Worm (Caenorhabditis elegans): ENCODE data around the gene F54D5.17.

DNA sequence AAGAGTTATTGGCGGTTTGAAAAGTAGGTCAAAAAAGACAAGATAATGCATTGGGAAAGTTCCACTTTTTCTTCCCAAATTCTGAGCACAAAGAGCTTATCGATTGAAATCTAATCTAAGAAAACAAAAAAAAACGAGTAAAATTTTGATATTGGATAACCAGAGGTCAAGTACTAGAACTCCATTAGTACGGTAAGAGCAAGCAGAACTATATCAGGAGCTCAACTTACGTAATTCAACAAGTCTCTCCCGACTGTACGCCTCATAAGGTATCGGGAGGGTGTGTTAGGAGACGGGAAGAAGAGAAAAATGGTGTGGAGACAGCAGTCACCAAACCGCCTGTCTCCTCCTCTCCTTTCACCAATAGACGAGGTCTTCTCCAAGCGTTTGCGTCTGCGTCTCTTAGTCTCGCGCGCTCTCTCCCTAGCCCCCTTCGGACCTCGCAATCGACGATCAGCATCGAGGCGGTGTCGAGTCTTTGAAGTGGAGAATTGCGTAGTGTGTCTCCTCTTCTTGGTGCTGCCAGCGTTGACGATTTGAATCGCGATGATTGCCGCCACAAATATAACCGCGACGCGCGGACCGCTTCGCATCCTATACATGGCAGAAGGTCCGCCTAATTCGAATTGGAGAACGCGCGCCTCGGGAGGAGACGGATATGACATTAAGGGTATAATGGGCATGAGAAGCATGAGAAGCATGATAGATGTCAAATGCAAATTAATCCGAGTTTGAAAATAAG lies 10.7 kb downstream of the F54D5.17 start, which contains the start of gene F54D5.5:
- TF ChIP-seq unc-62 (GFP tag; optimal IDR thresholded peaks at IDR 0.05) (no peak), ztf-18 (tag; optimal IDR thresholded peaks at IDR 0.05) (no peak), hrde-1 (tag; optimal IDR thresholded peaks at IDR 0.05; ENCODE audit: borderline replicate concordance) (no peak), ama-1 (optimal IDR thresholded peaks at IDR 0.05) (no peak), ama-1 (GFP tag; optimal IDR thresholded peaks at IDR 0.05) (no peak), dpl-1 (GFP tag; optimal IDR thresholded peaks at IDR 0.05) (no peak), athp-1 (tag; optimal IDR thresholded peaks at IDR 0.05) (no peak), lsl-1 (GFP tag; optimal IDR thresholded peaks at IDR 0.05) (no peak), snpc-4 (GFP tag; optimal IDR thresholded peaks at IDR 0.05) (no peak), snpc-4 (tag; optimal IDR thresholded peaks at IDR 0.05) (no peak), nfya-1 (tag; optimal IDR thresholded peaks at IDR 0.05; ENCODE audit: borderline replicate concordance, insufficient read depth) (no peak), F52B5.7 (tag; optimal IDR thresholded peaks at IDR 0.05) (no peak), tbp1 (GFP tag; optimal IDR thresholded peaks at IDR 0.05) (no peak), F39B2.1 (GFP tag; IDR thresholded peaks at IDR 0.05) (no peak)

Data from whole organism, young adult.